Fruit fly (Drosophila melanogaster) whole organism: ENCODE results near the gene CG42564.

Experiments
- CG8478 ChIP-seq: fragments of >200 bp; optimal IDR thresholded peaks from 2 replicates; lab custom pipeline; 2018; ENCODE audit warnings: inconsistent platforms
- Dll ChIP-seq: fragments of >200 bp; optimal IDR thresholded peaks from 2 replicates; lab custom pipeline; 2017
- EcR ChIP-seq, 2 experiments: fragments of >200 bp; optimal IDR thresholded peaks; 2 replicates each; lab custom pipeline; 2017; ENCODE audit warnings: missing biosample characterization in 2 of 2, missing genetic modification characterization in 2 of 2, missing genetic modification reagents in 2 of 2
- pan ChIP-seq: fragments of >200 bp; optimal IDR thresholded peaks from 2 replicates; lab custom pipeline; 2017
- psq ChIP-seq: fragments of >200 bp; optimal IDR thresholded peaks from 2 replicates; lab custom pipeline; 2017
- usp ChIP-seq: fragments of >200 bp; optimal IDR thresholded peaks from 2 replicates; lab custom pipeline; 2017; ENCODE audit warnings: missing biosample characterization, missing genetic modification characterization, mixed read lengths

CG42564 gene

dm6 chr3R:6377497-6377896, 3.2 kb downstream of the CG42564 start, which contains the start of gene CG42537:
Gene CG42537, plus strand, starts transcription at chr3R:6377797.
- no peak for TF ChIP-seq Dll (lab: Kevin White, UChicago)
- no peak for TF ChIP-seq psq (lab: Kevin White, UChicago)
- TF ChIP-seq CG8478: no peak
- no peak for TF ChIP-seq EcR (GFP tag; optimal IDR thresholded peaks at IDR 0.05; lab: Kevin White, UChicago)
- TF ChIP-seq usp (GFP tag; lab: Kevin White, UChicago): no peak

dm6 chr3R:6380129-6380528, 5.9 kb downstream of the CG42564 start, which contains the start of the genes CG1024 and TfIIFalpha:
Gene CG1024, minus strand, starts transcription at chr3R:6380328.
Gene TfIIFalpha, plus strand, starts transcription at chr3R:6380467.
- TF ChIP-seq usp (GFP tag; lab: Kevin White, UChicago): no peak
- no peak for TF ChIP-seq CG8478
- TF ChIP-seq EcR (GFP tag; optimal IDR thresholded peaks at IDR 0.05; lab: Kevin White, UChicago): no peak
- TF ChIP-seq Dll (lab: Kevin White, UChicago): no peak
- TF ChIP-seq pan (lab: Kevin White, UChicago): no peak
- no peak for TF ChIP-seq psq (lab: Kevin White, UChicago)

dm6 chr3R:6381784-6382183, 7.5 kb downstream of the CG42564 start:
- TF ChIP-seq EcR (GFP tag; optimal IDR thresholded peaks at IDR 0.05; lab: Kevin White, UChicago) (no peak), pan (lab: Kevin White, UChicago) (no peak), psq (lab: Kevin White, UChicago) (no peak), CG8478 (no peak), usp (GFP tag; lab: Kevin White, UChicago) (no peak), Dll (lab: Kevin White, UChicago) (no peak)

- TF ChIP-seq usp (GFP tag; lab: Kevin White, UChicago) (no peak), EcR (GFP tag; optimal IDR thresholded peaks at IDR 0.05; lab: Kevin White, UChicago) (no peak), Dll (lab: Kevin White, UChicago) (no peak), pan (lab: Kevin White, UChicago) (no peak), CG8478 (peak; percentile 50), psq (lab: Kevin White, UChicago) (no peak)
Observed at dm6 chr3R:6382733-6383465, 8.6 kb downstream of the CG42564 start, which contains the start of gene gzl. Gene gzl, plus strand, starts transcription at chr3R:6382914.

dm6 chr3R:6383466-6383769, 9.1 kb downstream of the CG42564 start:
- no peak for TF ChIP-seq pan (lab: Kevin White, UChicago)
- TF ChIP-seq psq (lab: Kevin White, UChicago): no peak
- no peak for TF ChIP-seq usp (GFP tag; lab: Kevin White, UChicago)

dm6 chr3R:6388414-6388830, 14.1 kb downstream of the CG42564 start:
- TF ChIP-seq psq (lab: Kevin White, UChicago): no peak
- no peak for TF ChIP-seq usp (GFP tag; lab: Kevin White, UChicago)

- TF ChIP-seq psq (lab: Kevin White, UChicago): no peak
- no peak for TF ChIP-seq CG8478
- no peak for TF ChIP-seq usp (GFP tag; lab: Kevin White, UChicago)
- TF ChIP-seq pan (lab: Kevin White, UChicago): no peak
- TF ChIP-seq Dll (lab: Kevin White, UChicago): no peak
Observed at dm6 chr3R:6393515-6394246, 19.4 kb downstream of the CG42564 start.

- TF ChIP-seq psq (lab: Kevin White, UChicago) (no peak), EcR (GFP tag; optimal IDR thresholded peaks at IDR 0.05; lab: Kevin White, UChicago) (no peak), usp (GFP tag; lab: Kevin White, UChicago) (no peak), Dll (lab: Kevin White, UChicago) (no peak), pan (lab: Kevin White, UChicago) (no peak), CG8478 (no peak)
Observed at dm6 chr3R:6394247-6394522, 19.9 kb downstream of the CG42564 start.

dm6 chr3R:6395572-6396295, 21.5 kb downstream of the CG42564 start:
- TF ChIP-seq EcR (GFP tag; optimal IDR thresholded peaks at IDR 0.05; lab: Kevin White, UChicago): peak in 1 of 2 experiments; percentile 41
- no peak for TF ChIP-seq psq (lab: Kevin White, UChicago)

dm6 chr3R:6396613-6397012, 22.3 kb downstream of the CG42564 start:
- TF ChIP-seq psq (lab: Kevin White, UChicago) (no peak), pan (lab: Kevin White, UChicago) (no peak), CG8478 (no peak), EcR (GFP tag; optimal IDR thresholded peaks at IDR 0.05; lab: Kevin White, UChicago) (no peak), Dll (lab: Kevin White, UChicago) (no peak)

dm6 chr3R:6397611-6398092, 23.4 kb downstream of the CG42564 start:
- TF ChIP-seq psq (lab: Kevin White, UChicago) (no peak), Dll (lab: Kevin White, UChicago) (no peak), CG8478 (no peak), EcR (GFP tag; optimal IDR thresholded peaks at IDR 0.05; lab: Kevin White, UChicago) (no peak), pan (lab: Kevin White, UChicago) (no peak), usp (GFP tag; lab: Kevin White, UChicago) (no peak)
